Fruit fly (Drosophila melanogaster) whole organism, embryonic: ENCODE results near the gene Dnaaf4.

Source experiments
- Antp ChIP-seq: fragments of 200-800 bp; sonication (Bioruptor generic); optimal IDR thresholded peaks from 3 replicates; lab custom pipeline; 2016; ENCODE audit warnings: missing biosample characterization, missing genetic modification characterization
- Awh ChIP-seq: fragments of 200-800 bp; sonication (Bioruptor generic); IDR thresholded peaks from 2 replicates; pipeline ENCODE4, ENCODE4 v1.3.6; 2022; ENCODE audit warnings: missing biosample characterization, missing genetic modification characterization
- CG10979 ChIP-seq: fragments of 200-800 bp; sonication (Bioruptor generic); optimal IDR thresholded peaks from 2 replicates; lab custom pipeline; 2018; ENCODE audit warnings: missing biosample characterization, mild to moderate bottlenecking, missing genetic modification characterization, moderate library complexity
- CG12659 ChIP-seq: fragments of 200-800 bp; sonication (Bioruptor generic); optimal IDR thresholded peaks from 3 replicates; lab custom pipeline; 2017; ENCODE audit warnings: mild to moderate bottlenecking, missing biosample characterization, missing genetic modification reagents, missing genetic modification characterization
- CG13624 ChIP-seq: fragments of 200-800 bp; sonication (Bioruptor generic); optimal IDR thresholded peaks from 2 replicates; lab custom pipeline; 2016; ENCODE audit warnings: missing biosample characterization, missing genetic modification characterization
- CG17568 ChIP-seq: fragments of 200-800 bp; sonication (Bioruptor generic); optimal IDR thresholded peaks from 2 replicates; lab custom pipeline; 2018; ENCODE audit warnings: missing biosample characterization, mild to moderate bottlenecking, missing genetic modification characterization, moderate library complexity
- CG17829 ChIP-seq: fragments of 200-800 bp; optimal IDR thresholded peaks from 2 replicates; lab custom pipeline; 2019; ENCODE audit warnings: missing biosample characterization, mild to moderate bottlenecking, missing genetic modification characterization, moderate library complexity
- CG2116 ChIP-seq: fragments of 200-800 bp; sonication (Bioruptor generic); optimal IDR thresholded peaks from 3 replicates; lab custom pipeline; 2018; ENCODE audit warnings: missing biosample characterization, mild to moderate bottlenecking, missing genetic modification characterization
- CG2129 ChIP-seq: fragments of 200-800 bp; sonication (Bioruptor generic); IDR thresholded peaks from 2 replicates; pipeline ENCODE4 v1.3.6; 2022; ENCODE audit warnings: missing biosample characterization, missing genetic modification characterization; ENCODE audit not compliant: partially characterized antibody
- CG2712 ChIP-seq: fragments of 200-800 bp; optimal IDR thresholded peaks from 3 replicates; lab custom pipeline; 2019; ENCODE audit warnings: missing biosample characterization, mild to moderate bottlenecking, missing genetic modification characterization, moderate library complexity
- CG30020 ChIP-seq: fragments of 200-800 bp; optimal IDR thresholded peaks from 2 replicates; lab custom pipeline; 2019; ENCODE audit warnings: missing biosample characterization, mild to moderate bottlenecking, missing genetic modification characterization, moderate library complexity
- CG3065 ChIP-seq: fragments of 200-800 bp; sonication (Bioruptor generic); optimal IDR thresholded peaks from 2 replicates; lab custom pipeline; 2016; ENCODE audit warnings: missing biosample characterization, missing genetic modification characterization
- CG3281 ChIP-seq: fragments of 200-800 bp; sonication (Bioruptor generic); optimal IDR thresholded peaks from 3 replicates; lab custom pipeline; 2017; ENCODE audit warnings: missing biosample characterization, mild to moderate bottlenecking, missing genetic modification characterization
- CG3838 ChIP-seq: fragments of 200-800 bp; sonication (Bioruptor generic); optimal IDR thresholded peaks from 3 replicates; lab custom pipeline; 2016; ENCODE audit warnings: missing biosample characterization, missing genetic modification characterization
- CG5953 ChIP-seq: fragments of 200-800 bp; sonication (Bioruptor generic); IDR thresholded peaks from 2 replicates; pipeline ENCODE4 v1.3.6; 2022; ENCODE audit warnings: missing biosample characterization, missing genetic modification characterization
- CG6272 ChIP-seq: fragments of 200-800 bp; sonication (Bioruptor generic); IDR thresholded peaks from 2 replicates; pipeline ENCODE4 v1.3.6; 2022; ENCODE audit warnings: missing biosample characterization, missing genetic modification characterization
- CG6791 ChIP-seq: fragments of 200-800 bp; sonication (Bioruptor generic); IDR thresholded peaks from 3 replicates; pipeline ENCODE4 v1.3.6; 2022; ENCODE audit warnings: missing biosample characterization, missing genetic modification characterization; ENCODE audit not compliant: partially characterized antibody
- CG8290 ChIP-seq, 3 experiments: fragments of 200-800 bp; sonication (Bioruptor generic); optimal IDR thresholded peaks; 2 replicates each; lab custom pipeline; 2016 to 2019; ENCODE audit warnings: missing biosample characterization in 3 of 3, missing genetic modification characterization in 3 of 3, mild to moderate bottlenecking in 2 of 3, moderate library complexity in 1 of 3
- CG9215 ChIP-seq: fragments of 200-800 bp; sonication (Bioruptor generic); IDR thresholded peaks from 2 replicates; pipeline ENCODE4 v1.3.6; 2022; ENCODE audit warnings: missing biosample characterization, missing genetic modification characterization
- D ChIP-seq, 2 experiments: fragments of 200-800 bp in 1 of 2; fragments of >200 bp in 1 of 2; sonication (Bioruptor generic) in 1 of 2; optimal IDR thresholded peaks; 2 replicates in 1 of 2; 3 replicates in 1 of 2; lab custom pipeline; 2017; ENCODE audit warnings: mild to moderate bottlenecking in 1 of 2, missing biosample characterization in 1 of 2, missing genetic modification characterization in 1 of 2, missing genetic modification reagents in 1 of 2
- D19B ChIP-seq: fragments of 200-800 bp; sonication (Bioruptor generic); optimal IDR thresholded peaks from 2 replicates; lab custom pipeline; 2017; ENCODE audit warnings: missing biosample characterization, mild to moderate bottlenecking, missing genetic modification characterization
- Deaf1 ChIP-seq: fragments of 200-800 bp; optimal IDR thresholded peaks from 3 replicates; lab custom pipeline; 2019; ENCODE audit warnings: missing biosample characterization, mild to moderate bottlenecking, missing genetic modification characterization, moderate library complexity
- Ets65A ChIP-seq: fragments of 200-800 bp; sonication (Bioruptor generic); peaks from one replicate; lab custom pipeline; 2016; ENCODE audit warnings: missing biosample characterization, missing genetic modification characterization
- HmgZ ChIP-seq: fragments of 200-800 bp; sonication (Bioruptor generic); optimal IDR thresholded peaks from 2 replicates; lab custom pipeline; 2018; ENCODE audit warnings: missing biosample characterization, mild to moderate bottlenecking, missing genetic modification characterization
- MESR4 ChIP-seq: fragments of 200-800 bp; sonication (Bioruptor generic); optimal IDR thresholded peaks from 2 replicates; lab custom pipeline; 2018; ENCODE audit warnings: missing biosample characterization, mild to moderate bottlenecking, missing genetic modification characterization, moderate library complexity
- Opbp ChIP-seq: fragments of 200-800 bp; sonication (Bioruptor generic); IDR thresholded peaks from 3 replicates; pipeline ENCODE4 v1.3.6; 2022; ENCODE audit warnings: missing biosample characterization, missing genetic modification characterization; ENCODE audit not compliant: partially characterized antibody
- Rfx ChIP-seq: fragments of 200-800 bp; sonication (Bioruptor generic); IDR thresholded peaks from 2 replicates; pipeline ENCODE4 v1.3.6; 2022; ENCODE audit warnings: missing biosample characterization, missing genetic modification characterization
- Sin3A ChIP-seq: fragments of >200 bp; optimal IDR thresholded peaks from 2 replicates; lab custom pipeline; 2018
- Xbp1 ChIP-seq: fragments of 200-800 bp; sonication (Bioruptor generic); optimal IDR thresholded peaks from 3 replicates; lab custom pipeline; 2016; ENCODE audit warnings: missing biosample characterization, mild to moderate bottlenecking, missing genetic modification characterization
- Xrp1 ChIP-seq: fragments of 200-800 bp; sonication (Bioruptor generic); IDR thresholded peaks from 2 replicates; pipeline ENCODE4 v1.3.6; 2022; ENCODE audit warnings: missing biosample characterization, missing genetic modification characterization
- bigmax ChIP-seq: fragments of 200-800 bp; sonication (Bioruptor generic); optimal IDR thresholded peaks from 2 replicates; lab custom pipeline; 2018; ENCODE audit warnings: missing biosample characterization, mild to moderate bottlenecking, missing genetic modification characterization
- cas ChIP-seq: fragments of 200-800 bp; sonication (Bioruptor generic); IDR thresholded peaks from 2 replicates; pipeline ENCODE4 v1.3.6; 2022; ENCODE audit warnings: missing biosample characterization, missing genetic modification characterization
- corto ChIP-seq: fragments of 200-800 bp; sonication (Bioruptor generic); optimal IDR thresholded peaks from 2 replicates; lab custom pipeline; 2016; ENCODE audit warnings: missing biosample characterization, mild to moderate bottlenecking, missing genetic modification characterization, moderate library complexity
- crp ChIP-seq, 2 experiments: fragments of 200-800 bp; sonication (Bioruptor generic); optimal IDR thresholded peaks; 2 replicates in 1 of 2; 3 replicates in 1 of 2; lab custom pipeline; 2017; ENCODE audit warnings: missing biosample characterization in 2 of 2, missing genetic modification characterization in 2 of 2, mild to moderate bottlenecking in 1 of 2, moderate library complexity in 1 of 2
- disco-r ChIP-seq: fragments of 200-800 bp; sonication (Bioruptor generic); optimal IDR thresholded peaks from 2 replicates; lab custom pipeline; 2016; ENCODE audit warnings: missing biosample characterization, missing genetic modification characterization
- fd64A ChIP-seq: fragments of 200-800 bp; sonication (Bioruptor generic); optimal IDR thresholded peaks from 3 replicates; lab custom pipeline; 2018; ENCODE audit warnings: missing biosample characterization, mild to moderate bottlenecking, missing genetic modification characterization
- gcm2 ChIP-seq: fragments of 200-800 bp; sonication (Bioruptor generic); optimal IDR thresholded peaks from 2 replicates; lab custom pipeline; 2016; ENCODE audit warnings: missing biosample characterization, missing genetic modification characterization
- gem ChIP-seq: fragments of 200-800 bp; sonication (Bioruptor generic); optimal IDR thresholded peaks from 2 replicates; lab custom pipeline; 2019; ENCODE audit warnings: missing biosample characterization, mild to moderate bottlenecking, missing genetic modification characterization, moderate library complexity
- lbe ChIP-seq: fragments of 200-800 bp; sonication (Bioruptor generic); optimal IDR thresholded peaks from 2 replicates; lab custom pipeline; 2016; ENCODE audit warnings: missing biosample characterization, mild to moderate bottlenecking, missing genetic modification characterization
- lola ChIP-seq, 3 experiments: fragments of >200 bp in 2 of 3; fragments of 200-800 bp in 1 of 3; sonication (Bioruptor generic) in 1 of 3; optimal IDR thresholded peaks; 2 replicates each; lab custom pipeline; 2017 to 2019; ENCODE audit warnings: missing biosample characterization in 3 of 3, missing genetic modification characterization in 3 of 3, mild to moderate bottlenecking in 1 of 3, moderate library complexity in 1 of 3
- mam ChIP-seq: fragments of 200-800 bp; sonication (Bioruptor generic); optimal IDR thresholded peaks from 3 replicates; lab custom pipeline; 2016; ENCODE audit warnings: missing biosample characterization, missing genetic modification characterization
- onecut ChIP-seq: fragments of 200-800 bp; sonication (Bioruptor generic); IDR thresholded peaks from 2 replicates; pipeline ENCODE4 v1.3.6; 2022; ENCODE audit warnings: missing biosample characterization, missing genetic modification characterization
- sens ChIP-seq: fragments of 200-800 bp; sonication (Bioruptor generic); peaks from one replicate; lab custom pipeline; 2016; ENCODE audit warnings: missing biosample characterization, missing genetic modification characterization
- slbo ChIP-seq: fragments of 200-800 bp; sonication (Bioruptor generic); IDR thresholded peaks from 2 replicates; pipeline ENCODE4 v1.3.6; 2022; ENCODE audit warnings: missing biosample characterization, missing genetic modification characterization
- stwl ChIP-seq: fragments of 200-800 bp; sonication (Bioruptor generic); optimal IDR thresholded peaks from 3 replicates; lab custom pipeline; 2018; ENCODE audit warnings: missing biosample characterization, mild to moderate bottlenecking, missing genetic modification characterization, moderate library complexity
- tna ChIP-seq: fragments of 200-800 bp; sonication (Bioruptor generic); IDR thresholded peaks from 2 replicates; pipeline ENCODE4 v1.3.6; 2022; ENCODE audit warnings: missing biosample characterization, missing genetic modification characterization; ENCODE audit not compliant: partially characterized antibody
- toy ChIP-seq: fragments of 200-800 bp; sonication (Bioruptor generic); IDR thresholded peaks from 2 replicates; pipeline ENCODE4 v1.3.6; 2022; ENCODE audit warnings: missing biosample characterization, missing genetic modification characterization
- wdn ChIP-seq: fragments of 200-800 bp; sonication (Bioruptor generic); IDR thresholded peaks from 2 replicates; pipeline ENCODE4 v1.3.6; 2022; ENCODE audit warnings: missing biosample characterization, missing genetic modification characterization
- zen ChIP-seq: fragments of 200-800 bp; sonication (Bioruptor generic); optimal IDR thresholded peaks from 3 replicates; lab custom pipeline; 2018; ENCODE audit warnings: missing biosample characterization, mild to moderate bottlenecking, missing genetic modification characterization, moderate library complexity

Dnaaf4 gene

DNA sequence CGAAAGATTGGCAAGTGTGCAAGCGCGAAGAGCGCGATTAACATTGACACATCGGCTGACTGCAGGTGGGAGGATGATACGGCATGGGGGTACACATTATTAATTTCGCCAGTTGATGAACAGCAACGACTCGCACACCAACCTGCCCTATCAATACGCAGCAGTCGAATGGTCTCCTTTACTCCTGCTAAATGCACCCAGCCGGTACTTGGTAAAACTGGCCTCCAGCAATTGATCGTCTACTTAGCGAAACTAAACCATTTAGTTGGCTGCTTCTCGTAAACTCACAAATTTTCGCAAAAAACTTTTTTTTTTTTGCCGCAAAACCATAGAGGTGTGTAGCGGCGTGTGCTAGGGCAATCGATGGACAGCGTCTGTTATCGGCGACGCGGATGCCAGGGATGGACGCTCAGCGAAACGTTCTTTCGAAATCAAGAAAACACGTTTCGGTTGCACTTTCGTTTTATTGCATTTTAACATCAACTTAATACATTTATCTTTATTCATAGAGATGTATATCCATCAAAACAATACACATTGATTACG lies 20.9 kb downstream of the Dnaaf4 start, which contains the start of gene Ge-1 (continued):
- TF ChIP-seq CG5953 (GFP tag; lab: Robert Waterston, UW) (no peak), lola (GFP tag; optimal IDR thresholded peaks at IDR 0.05; lab: Kevin White, UChicago) (no peak), Xrp1 (peak; percentile 38; the same call in 1 of the 2 replicates), CG2712 (tag; lab: Kevin White, UChicago) (no peak), fd64A (no peak), gcm2 (no peak), cas (no peak), stwl (tag; lab: Kevin White, UChicago) (peak; percentile 45), lbe (GFP tag; lab: Kevin White, UChicago) (no peak), bigmax (GFP tag; lab: Kevin White, UChicago) (no peak), D19B (GFP tag; lab: Kevin White, UChicago) (no peak), slbo (GFP tag; lab: Robert Waterston, UW) (no peak), HmgZ (tag; lab: Kevin White, UChicago) (peak; percentile 38), CG8290 (GFP tag; optimal IDR thresholded peaks at IDR 0.05; lab: Kevin White, UChicago) (no peak), CG8290 (tag; optimal IDR thresholded peaks at IDR 0.05; lab: Kevin White, UChicago) (no peak), Rfx (GFP tag; lab: Robert Waterston, UW) (peak; percentile 49; the same call in 1 of the 2 replicates), CG17568 (no peak), gem (tag; lab: Kevin White, UChicago) (no peak), wdn (GFP tag; lab: Robert Waterston, UW) (no peak), zen (tag; lab: Kevin White, UChicago) (no peak), CG13624 (GFP tag; lab: Kevin White, UChicago) (peak; percentile 31), D (optimal IDR thresholded peaks at IDR 0.05; lab: Kevin White, UChicago) (no peak), D (GFP tag; optimal IDR thresholded peaks at IDR 0.05; lab: Kevin White, UChicago) (no peak), Awh (no peak), mam (no peak), CG17829 (tag; lab: Kevin White, UChicago) (peak; percentile 25), Ets65A (GFP tag; lab: Kevin White, UChicago) (peak; percentile 72), onecut (peak; percentile 35; the same call in 1 of the 2 replicates), CG3065 (GFP tag; lab: Kevin White, UChicago) (no peak), CG12659 (peak; percentile 18), Opbp (GFP tag; lab: Robert Waterston, UW) (peak; percentile 53; the same call in 2 of the 3 replicates), CG6791 (GFP tag; lab: Robert Waterston, UW) (peak; percentile 48; the same call in 1 of the 3 replicates), CG9215 (GFP tag; lab: Robert Waterston, UW) (no peak), Deaf1 (no peak), CG10979 (tag; lab: Kevin White, UChicago) (no peak), Xbp1 (GFP tag; lab: Kevin White, UChicago) (no peak), Antp (GFP tag; lab: Kevin White, UChicago) (no peak), CG3838 (no peak), CG2116 (GFP tag; lab: Kevin White, UChicago) (peak; percentile 67), CG3281 (GFP tag; lab: Kevin White, UChicago) (no peak), Sin3A (lab: Kevin White, UChicago) (peak; percentile 52), disco-r (GFP tag; lab: Kevin White, UChicago) (no peak), tna (GFP tag; lab: Robert Waterston, UW) (0 out of 2 replicates have a peak, but pooled peaks have one; percentile 20), MESR4 (GFP tag; lab: Kevin White, UChicago) (peak; percentile 29), CG30020 (tag; lab: Kevin White, UChicago) (peak; percentile 46), toy (GFP tag; lab: Robert Waterston, UW) (no peak), CG2129 (GFP tag; lab: Robert Waterston, UW) (no peak), corto (no peak), CG6272 (GFP tag; lab: Robert Waterston, UW) (no peak), sens (GFP tag; lab: Kevin White, UChicago) (no peak), crp (GFP tag; optimal IDR thresholded peaks at IDR 0.05; lab: Kevin White, UChicago) (peak in 1 of 2 experiments; percentile 4)
